Worm (Caenorhabditis elegans) whole organism, L4 larva: ENCODE data around the gene rdl-1.

Experiments
- F26F4.8 ChIP-seq: fragments of 200-800 bp; sonication (Bioruptor generic); conservative IDR thresholded peaks from 2 replicates; pipeline ENCODE4 v1.3.6; 2022; ENCODE audit warnings: missing genetic modification characterization, missing compliant biosample characterization
- F49E8.2 ChIP-seq: sonication (generic microtip); optimal IDR thresholded peaks from 2 replicates; lab custom pipeline; 2016; ENCODE audit warnings: missing compliant biosample characterization, mild to moderate bottlenecking, missing genetic modification characterization, borderline replicate concordance
- R02D3.7 ChIP-seq: fragments of 150-350 bp; sonication (generic microtip); optimal IDR thresholded peaks from 3 replicates; lab custom pipeline; 2014; ENCODE audit warnings: missing biosample characterization, missing genetic modification characterization
- T20F7.1 ChIP-seq: fragments of 200-800 bp; sonication (Bioruptor generic); optimal IDR thresholded peaks from 2 replicates; lab custom pipeline; 2018; ENCODE audit warnings: mild to moderate bottlenecking, missing genetic modification characterization, missing compliant biosample characterization
- T26A8.4 ChIP-seq: fragments of 200-800 bp; sonication (Bioruptor generic); IDR thresholded peaks from 2 replicates; pipeline ENCODE4 v1.3.6; 2022; ENCODE audit warnings: missing genetic modification characterization, missing compliant biosample characterization
- Y105C5A.15 ChIP-seq: fragments of 200-800 bp; sonication (Bioruptor generic); IDR thresholded peaks from 2 replicates; pipeline ENCODE4 v1.3.6; 2022; ENCODE audit warnings: missing genetic modification characterization, missing compliant biosample characterization
- Y48G9A.11 ChIP-seq: fragments of 200-800 bp; sonication (Bioruptor generic); IDR thresholded peaks from 2 replicates; pipeline ENCODE4 v1.3.6; 2022; ENCODE audit warnings: missing genetic modification reagents, missing genetic modification characterization, missing compliant biosample characterization
- Y5F2A.4 ChIP-seq: fragments of 200-800 bp; sonication (Bioruptor generic); optimal IDR thresholded peaks from 2 replicates; lab custom pipeline; 2018; ENCODE audit warnings: mild to moderate bottlenecking, missing genetic modification characterization, missing compliant biosample characterization
- ZK546.5 ChIP-seq, 2 experiments: sonication (generic microtip); optimal IDR thresholded peaks; 2 replicates each; lab custom pipeline; 2017; ENCODE audit warnings: missing biosample characterization in 2 of 2, missing genetic modification characterization in 2 of 2
- aha-1 ChIP-seq: fragments of 150-350 bp; peaks from one replicate; lab custom pipeline; 2014; ENCODE audit warnings: missing biosample characterization, missing genetic modification characterization
- ama-1 ChIP-seq: fragments of 150-350 bp; optimal IDR thresholded peaks from 2 replicates; lab custom pipeline; 2014; ENCODE audit warnings: inconsistent platforms, mixed read lengths
- arid-1 ChIP-seq: fragments of 200-800 bp; sonication (Bioruptor generic); conservative IDR thresholded peaks from 2 replicates; pipeline ENCODE4 v1.3.6; 2022; ENCODE audit warnings: missing genetic modification reagents, missing genetic modification characterization, missing compliant biosample characterization
- ceh-20 ChIP-seq: fragments of 200-800 bp; sonication (Bioruptor generic); IDR thresholded peaks from 2 replicates; pipeline ENCODE4 v1.3.6; 2022; ENCODE audit warnings: missing genetic modification reagents, missing genetic modification characterization, missing compliant biosample characterization
- ceh-28 ChIP-seq: fragments of 150-350 bp; optimal IDR thresholded peaks from 2 replicates; lab custom pipeline; 2014; ENCODE audit warnings: missing biosample characterization, missing genetic modification reagents, missing genetic modification characterization
- ceh-82 ChIP-seq: sonication (generic microtip); optimal IDR thresholded peaks from 2 replicates; lab custom pipeline; 2017; ENCODE audit warnings: missing biosample characterization, missing genetic modification characterization
- ces-1 ChIP-seq: fragments of 150-350 bp; sonication (generic microtip); optimal IDR thresholded peaks from 4 replicates; lab custom pipeline; 2014; ENCODE audit warnings: missing biosample characterization, missing genetic modification reagents, missing genetic modification characterization
- cey-2 ChIP-seq: sonication (generic microtip); optimal IDR thresholded peaks from 3 replicates; lab custom pipeline; 2017; ENCODE audit warnings: missing genetic modification characterization, mild to moderate bottlenecking, missing compliant biosample characterization, antibody characterized with exemption, borderline replicate concordance; ENCODE audit not compliant: insufficient read depth
- ctbp-1 ChIP-seq: fragments of 200-800 bp; sonication (Bioruptor generic); IDR thresholded peaks from 2 replicates; pipeline ENCODE4 v1.3.6; 2022; ENCODE audit warnings: missing genetic modification reagents, missing genetic modification characterization, missing compliant biosample characterization
- dpl-1 ChIP-seq: fragments of 150-350 bp; optimal IDR thresholded peaks from 2 replicates; lab custom pipeline; 2014; ENCODE audit warnings: missing biosample characterization, missing genetic modification reagents, missing genetic modification characterization
- egl-43 ChIP-seq: fragments of 200-800 bp; sonication (Bioruptor generic); IDR thresholded peaks from 2 replicates; pipeline ENCODE4 v1.3.6; 2022; ENCODE audit warnings: missing genetic modification reagents, missing genetic modification characterization, missing compliant biosample characterization
- fkh-10 ChIP-seq: fragments of 150-350 bp; optimal IDR thresholded peaks from 2 replicates; lab custom pipeline; 2014; ENCODE audit warnings: missing biosample characterization, missing genetic modification reagents, missing genetic modification characterization
- gei-8 ChIP-seq: fragments of 200-800 bp; sonication (Bioruptor generic); optimal IDR thresholded peaks from 2 replicates; lab custom pipeline; 2018; ENCODE audit warnings: mild to moderate bottlenecking, missing genetic modification characterization, missing compliant biosample characterization
- hif-1 ChIP-seq, 2 experiments: sonication (generic microtip); optimal IDR thresholded peaks; 2 replicates each; lab custom pipeline; 2016 to 2017; ENCODE audit warnings: missing compliant biosample characterization in 2 of 2, missing genetic modification characterization in 2 of 2, missing genetic modification reagents in 2 of 2, missing genotype in 2 of 2, mild to moderate bottlenecking in 1 of 2
- hlh-30 ChIP-seq: sonication (generic microtip); optimal IDR thresholded peaks from 2 replicates; lab custom pipeline; 2017; ENCODE audit warnings: antibody characterized with exemption, mild to moderate bottlenecking, missing genetic modification characterization, missing compliant biosample characterization; ENCODE audit not compliant: insufficient read depth
- hmg-1.1 ChIP-seq: fragments of 200-800 bp; sonication (Bioruptor generic); IDR thresholded peaks from 2 replicates; pipeline ENCODE4 v1.3.6; 2022; ENCODE audit warnings: missing genetic modification reagents, missing genetic modification characterization, missing compliant biosample characterization
- lin-1 ChIP-seq: fragments of 200-800 bp; sonication (Bioruptor generic); IDR thresholded peaks from 2 replicates; pipeline ENCODE4 v1.3.6; 2022; ENCODE audit warnings: missing genetic modification reagents, missing genetic modification characterization, missing compliant biosample characterization
- lin-13 ChIP-seq: fragments of 150-350 bp; optimal IDR thresholded peaks from 2 replicates; lab custom pipeline; 2014; ENCODE audit warnings: missing biosample characterization, missing genetic modification reagents, missing genetic modification characterization
- lin-15B ChIP-seq: fragments of 150-350 bp; sonication (generic microtip); optimal IDR thresholded peaks from 3 replicates; lab custom pipeline; 2014; ENCODE audit warnings: missing biosample characterization, missing genetic modification characterization
- lin-38 ChIP-seq: fragments of 200-800 bp; sonication (Bioruptor generic); IDR thresholded peaks from 2 replicates; pipeline ENCODE4 v1.3.6; 2022; ENCODE audit warnings: missing genetic modification reagents, missing genetic modification characterization, missing compliant biosample characterization
- lir-3 ChIP-seq: sonication (generic microtip); optimal IDR thresholded peaks from 2 replicates; lab custom pipeline; 2016; ENCODE audit warnings: mild to moderate bottlenecking, missing genetic modification characterization, missing compliant biosample characterization
- mes-2 ChIP-seq: sonication (generic microtip); optimal IDR thresholded peaks from 2 replicates; lab custom pipeline; 2016; ENCODE audit warnings: missing genotype, mild to moderate bottlenecking, missing genetic modification characterization, missing compliant biosample characterization; ENCODE audit not compliant: poor library complexity, severe bottlenecking
- nhr-10 ChIP-seq: fragments of 150-350 bp; optimal IDR thresholded peaks from 2 replicates; lab custom pipeline; 2014; ENCODE audit warnings: missing biosample characterization, missing genetic modification characterization
- nhr-102 ChIP-seq: sonication (generic microtip); optimal IDR thresholded peaks from 2 replicates; lab custom pipeline; 2016; ENCODE audit warnings: mild to moderate bottlenecking, missing genetic modification characterization, moderate library complexity, missing compliant biosample characterization
- nhr-11 ChIP-seq: fragments of 150-350 bp; optimal IDR thresholded peaks from 2 replicates; lab custom pipeline; 2014; ENCODE audit warnings: missing biosample characterization, missing genetic modification characterization
- nhr-28 ChIP-seq: fragments of 150-350 bp; optimal IDR thresholded peaks from 2 replicates; lab custom pipeline; 2014; ENCODE audit warnings: missing biosample characterization, missing genetic modification characterization
- nhr-42 ChIP-seq: fragments of 200-800 bp; sonication (Bioruptor generic); IDR thresholded peaks from 2 replicates; pipeline ENCODE4 v1.3.6; 2022; ENCODE audit warnings: missing genetic modification characterization, missing compliant biosample characterization
- nhr-77 ChIP-seq: fragments of 150-350 bp; optimal IDR thresholded peaks from 2 replicates; lab custom pipeline; 2014; ENCODE audit warnings: missing biosample characterization, missing genetic modification characterization
- pha-4 ChIP-seq, 2 experiments: fragments of 150-350 bp in 1 of 2; fragments of 200-800 bp in 1 of 2; sonication (Bioruptor generic) in 1 of 2; IDR thresholded peaks in 1 of 2; optimal IDR thresholded peaks in 1 of 2; 2 replicates each; pipeline versions ENCODE4 v1.3.6 to Lab custom; 2014 to 2022; ENCODE audit warnings: missing genetic modification characterization in 2 of 2, missing genetic modification reagents in 2 of 2, missing biosample characterization in 1 of 2, missing compliant biosample characterization in 1 of 2
- php-3 ChIP-seq: fragments of 200-800 bp; sonication (Bioruptor generic); IDR thresholded peaks from 2 replicates; pipeline ENCODE4 v1.3.6; 2022; ENCODE audit warnings: missing genetic modification reagents, missing genetic modification characterization, missing compliant biosample characterization
- pqm-1 ChIP-seq: sonication (generic microtip); optimal IDR thresholded peaks from 2 replicates; lab custom pipeline; 2017; ENCODE audit warnings: missing biosample characterization, missing genetic modification characterization
- saeg-2 ChIP-seq: fragments of 200-800 bp; sonication (Bioruptor generic); IDR thresholded peaks from 2 replicates; pipeline ENCODE4 v1.3.6; 2022; ENCODE audit warnings: missing genetic modification reagents, missing genetic modification characterization, missing compliant biosample characterization
- set-16 ChIP-seq: fragments of 200-800 bp; sonication (Bioruptor generic); IDR thresholded peaks from 2 replicates; pipeline ENCODE4 v1.3.6; 2022; ENCODE audit warnings: missing genetic modification reagents, missing genetic modification characterization, missing compliant biosample characterization
- spr-1 ChIP-seq: sonication (generic microtip); optimal IDR thresholded peaks from 2 replicates; lab custom pipeline; 2016; ENCODE audit warnings: mild to moderate bottlenecking, missing genetic modification characterization, missing compliant biosample characterization
- spr-3 ChIP-seq: fragments of 200-800 bp; sonication (Bioruptor generic); optimal IDR thresholded peaks from 2 replicates; lab custom pipeline; 2018; ENCODE audit warnings: mild to moderate bottlenecking, missing genetic modification characterization, missing compliant biosample characterization
- tag-97 ChIP-seq: fragments of 200-800 bp; sonication (Bioruptor generic); IDR thresholded peaks from 2 replicates; pipeline ENCODE4 v1.3.6; 2022; ENCODE audit warnings: missing genetic modification characterization, missing compliant biosample characterization
- vab-7 ChIP-seq: fragments of 200-800 bp; sonication (Bioruptor generic); IDR thresholded peaks from 2 replicates; pipeline ENCODE4 v1.3.6; 2022; ENCODE audit warnings: missing genetic modification reagents, missing genetic modification characterization, missing compliant biosample characterization
- zip-11 ChIP-seq: fragments of 200-800 bp; sonication (Bioruptor generic); IDR thresholded peaks from 2 replicates; pipeline ENCODE4 v1.3.6; 2022; ENCODE audit warnings: missing genetic modification characterization, missing compliant biosample characterization
- zip-2 ChIP-seq: fragments of 150-350 bp; optimal IDR thresholded peaks from 2 replicates; lab custom pipeline; 2014; ENCODE audit warnings: missing biosample characterization, missing genetic modification characterization

The rdl-1 gene

DNA sequence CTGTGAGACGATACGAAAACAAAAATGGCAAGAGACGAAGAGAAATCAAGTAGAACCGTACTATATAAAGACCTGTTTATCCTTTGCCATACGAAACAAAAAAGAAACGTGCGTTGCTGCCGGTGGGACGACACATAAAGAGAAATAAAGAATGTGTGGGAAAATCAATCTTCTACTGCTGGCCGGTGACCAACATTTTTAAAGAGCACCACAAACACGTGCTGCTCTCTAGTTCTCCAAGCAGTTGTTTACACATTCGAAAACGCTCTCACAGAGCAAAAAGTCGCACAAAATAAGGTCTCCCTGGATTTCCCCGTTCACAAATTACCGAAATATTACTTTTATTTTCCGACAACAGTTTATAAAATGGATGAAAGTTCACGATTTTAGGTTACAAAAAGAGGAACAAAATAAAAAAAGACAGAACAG, 19.5 kb upstream of the rdl-1 start, which contains the start of gene imp-3 (continued):
- TF ChIP-seq gei-8 (GFP tag; lab: Kevin White, UChicago): peak; percentile 36
- no peak for TF ChIP-seq ces-1 (GFP tag; lab: Kevin White, UChicago)
- peak; percentile 15 for TF ChIP-seq nhr-10 (tag; lab: Kevin White, UChicago)
- no peak for TF ChIP-seq F26F4.8 (GFP tag; lab: Robert Waterston, UW)
- no peak for TF ChIP-seq vab-7
- TF ChIP-seq Y105C5A.15 (GFP tag; lab: Robert Waterston, UW): peak; percentile 66; the same call in 1 of the 2 replicates
- no peak for TF ChIP-seq dpl-1
- peak; percentile 69 for TF ChIP-seq T26A8.4 (GFP tag; lab: Robert Waterston, UW)
- TF ChIP-seq nhr-11 (tag; lab: Kevin White, UChicago): no peak
- TF ChIP-seq nhr-77 (tag; lab: Kevin White, UChicago): no peak
- TF ChIP-seq tag-97 (GFP tag; lab: Robert Waterston, UW): no peak
- peak; percentile 98 for TF ChIP-seq aha-1
- TF ChIP-seq Y48G9A.11: peak; percentile 64
- TF ChIP-seq egl-43: 0 out of 2 replicates have a peak, but pooled peaks have one; percentile 27
- peak; percentile 22; the same call in 1 of the 2 replicates for TF ChIP-seq ctbp-1 (GFP tag; lab: Robert Waterston, UW)
- TF ChIP-seq ceh-28 (tag; lab: Kevin White, UChicago): no peak
- TF ChIP-seq lin-1: 0 out of 2 replicates have a peak, but pooled peaks have one; percentile 47
- TF ChIP-seq ceh-82 (tag; lab: Kevin White, UChicago): no peak
- TF ChIP-seq hif-1 (tag; optimal IDR thresholded peaks at IDR 0.05; lab: Kevin White, UChicago): peak in 1 of 2 experiments; percentile 53
- TF ChIP-seq ama-1 (lab: Kevin White, UChicago): peak; percentile 97
- peak; percentile 74 for TF ChIP-seq Y5F2A.4 (GFP tag; lab: Kevin White, UChicago)
- peak; percentile 11 for TF ChIP-seq spr-3 (GFP tag; lab: Kevin White, UChicago)
- TF ChIP-seq F49E8.2 (tag; lab: Kevin White, UChicago): no peak
- TF ChIP-seq pqm-1 (tag; lab: Kevin White, UChicago): no peak
- TF ChIP-seq lir-3 (tag; lab: Kevin White, UChicago): no peak
- no peak for TF ChIP-seq R02D3.7
- no peak for TF ChIP-seq saeg-2 (GFP tag; lab: Robert Waterston, UW)
- no peak for TF ChIP-seq set-16 (GFP tag; lab: Robert Waterston, UW)

DNA sequence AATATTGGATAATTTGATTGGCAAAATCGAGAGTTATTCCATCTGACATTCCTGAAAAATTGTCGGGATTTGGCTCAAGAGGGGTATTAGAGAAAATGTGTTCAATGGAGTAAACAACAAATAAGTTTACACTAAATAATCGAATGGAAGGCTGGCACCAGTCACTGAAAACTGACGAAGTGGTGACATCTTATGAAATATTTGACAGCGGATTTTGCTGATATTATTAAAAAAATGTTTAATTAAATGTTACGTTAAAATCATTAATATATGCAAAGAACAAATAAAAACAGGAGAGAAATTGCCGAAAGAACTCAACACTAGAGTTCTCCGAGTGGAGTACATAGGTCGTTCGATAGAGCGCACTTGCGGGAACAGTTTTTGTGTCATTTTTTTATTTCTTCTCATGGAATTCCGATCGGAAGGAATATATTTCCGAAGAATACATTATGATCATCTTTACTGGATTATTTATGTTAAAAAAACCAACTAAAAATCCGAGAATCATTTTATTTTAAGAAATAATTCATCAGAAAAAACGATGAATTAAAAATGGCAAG, 15.5 kb upstream of the rdl-1 start, which contains the start of gene tag-322:
Gene tag-322 (minus strand): TSS at position 51 of the 560 bp plus-strand sequence.
- TF ChIP-seq lin-13 (peak; percentile 21), cey-2 (tag; lab: Kevin White, UChicago) (no peak), hlh-30 (tag; lab: Kevin White, UChicago) (peak; percentile 54), hmg-1.1 (GFP tag; lab: Robert Waterston, UW) (no peak), vab-7 (no peak), php-3 (GFP tag; lab: Robert Waterston, UW) (no peak), tag-97 (GFP tag; lab: Robert Waterston, UW) (no peak), zip-2 (tag; lab: Kevin White, UChicago) (no peak), ctbp-1 (GFP tag; lab: Robert Waterston, UW) (no peak), R02D3.7 (no peak), lir-3 (tag; lab: Kevin White, UChicago) (no peak), Y5F2A.4 (GFP tag; lab: Kevin White, UChicago) (no peak), pha-4 (GFP tag; IDR thresholded peaks at IDR 0.05; lab: Robert Waterston, UW) (no peak), pha-4 (tag; optimal IDR thresholded peaks at IDR 0.05; lab: Kevin White, UChicago) (peak; percentile 18), ceh-20 (GFP tag; lab: Robert Waterston, UW) (no peak), fkh-10 (GFP tag; lab: Kevin White, UChicago) (no peak), lin-38 (GFP tag; lab: Robert Waterston, UW) (peak; percentile 96), arid-1 (GFP tag; lab: Robert Waterston, UW) (0 out of 2 replicates have a peak, but pooled peaks have one; percentile 32), spr-1 (peak; percentile 58), nhr-28 (tag; lab: Kevin White, UChicago) (peak; percentile 44), nhr-42 (no peak), nhr-102 (tag; lab: Kevin White, UChicago) (peak; percentile 42), T20F7.1 (peak; percentile 47), zip-11 (GFP tag; lab: Robert Waterston, UW) (no peak), mes-2 (tag; lab: Kevin White, UChicago) (peak; percentile 84), gei-8 (GFP tag; lab: Kevin White, UChicago) (no peak), ZK546.5 (tag; optimal IDR thresholded peaks at IDR 0.05; lab: Kevin White, UChicago) (no peak), lin-15B (tag; lab: Kevin White, UChicago) (no peak), F26F4.8 (GFP tag; lab: Robert Waterston, UW) (no peak)
